Worm (Caenorhabditis elegans) whole organism, L1 larva: Measurements from ENCODE around the gene D1046.4.

ENCODE experiments used
- alr-1 ChIP-seq: fragments of 200-800 bp; sonication (Bioruptor generic); optimal IDR thresholded peaks from 2 replicates; lab custom pipeline; 2018; ENCODE audit warnings: borderline replicate concordance, mild to moderate bottlenecking, missing genetic modification characterization, missing compliant biosample characterization
- aly-2 ChIP-seq: fragments of 150-350 bp; optimal IDR thresholded peaks from 2 replicates; lab custom pipeline; 2014; ENCODE audit warnings: missing biosample characterization, missing genetic modification characterization
- ceh-63 ChIP-seq: fragments of 200-800 bp; sonication (Bioruptor generic); optimal IDR thresholded peaks from 2 replicates; lab custom pipeline; 2018; ENCODE audit warnings: mild to moderate bottlenecking, missing genetic modification characterization, missing compliant biosample characterization
- ceh-88 ChIP-seq: fragments of 200-800 bp; sonication (Bioruptor generic); IDR thresholded peaks from 2 replicates; pipeline ENCODE4 v1.3.6; 2022; ENCODE audit warnings: missing genetic modification characterization, missing compliant biosample characterization
- dpl-1 ChIP-seq, 3 experiments: fragments of 150-350 bp in 2 of 3; sonication (generic microtip) in 1 of 3; optimal IDR thresholded peaks; 2 replicates each; lab custom pipeline; 2014 to 2017; ENCODE audit warnings: missing biosample characterization in 3 of 3, missing genetic modification characterization in 3 of 3, missing genetic modification reagents in 3 of 3
- efl-3 ChIP-seq: fragments of 200-800 bp; sonication (Bioruptor generic); optimal IDR thresholded peaks from 2 replicates; lab custom pipeline; 2018; ENCODE audit warnings: mild to moderate bottlenecking, missing genetic modification characterization, missing compliant biosample characterization
- egl-13 ChIP-seq: sonication (generic microtip); optimal IDR thresholded peaks from 2 replicates; lab custom pipeline; 2016; ENCODE audit warnings: missing genotype, missing genetic modification reagents, missing genetic modification characterization, missing compliant biosample characterization
- egl-27 ChIP-seq, 2 experiments: fragments of 150-350 bp in 1 of 2; sonication (generic microtip); optimal IDR thresholded peaks; 3 replicates each; lab custom pipeline; 2017 to 2018; ENCODE audit warnings: missing biosample characterization in 2 of 2, missing genetic modification characterization in 2 of 2, missing genetic modification reagents in 2 of 2
- elt-2 ChIP-seq: sonication (generic microtip); optimal IDR thresholded peaks from 2 replicates; lab custom pipeline; 2016; ENCODE audit warnings: missing genetic modification characterization, mild to moderate bottlenecking, inconsistent platforms, missing compliant biosample characterization, missing genetic modification reagents
- ets-5 ChIP-seq: fragments of 200-800 bp; sonication (Bioruptor generic); IDR thresholded peaks from 2 replicates; pipeline ENCODE4 v1.3.6; 2022; ENCODE audit warnings: missing genetic modification characterization, missing compliant biosample characterization
- fkh-10 ChIP-seq: sonication (generic microtip); optimal IDR thresholded peaks from 2 replicates; lab custom pipeline; 2017; ENCODE audit warnings: missing biosample characterization, missing genetic modification reagents, missing genetic modification characterization
- fkh-4 ChIP-seq: sonication (generic microtip); optimal IDR thresholded peaks from 2 replicates; lab custom pipeline; 2016; ENCODE audit warnings: missing compliant biosample characterization, missing genetic modification characterization, borderline replicate concordance
- fos-1 ChIP-seq: fragments of 150-350 bp; optimal IDR thresholded peaks from 2 replicates; lab custom pipeline; 2014; ENCODE audit warnings: missing biosample characterization, missing genetic modification characterization
- hlh-4 ChIP-seq: sonication (generic microtip); optimal IDR thresholded peaks from 2 replicates; lab custom pipeline; 2016; ENCODE audit warnings: mild to moderate bottlenecking, missing genetic modification characterization, missing compliant biosample characterization
- hpl-2 ChIP-seq: fragments of 150-350 bp; optimal IDR thresholded peaks from 2 replicates; lab custom pipeline; 2014; ENCODE audit warnings: missing biosample characterization, missing genetic modification reagents, missing genetic modification characterization
- irx-1 ChIP-seq: sonication (generic microtip); optimal IDR thresholded peaks from 2 replicates; lab custom pipeline; 2016; ENCODE audit warnings: missing genetic modification characterization, missing compliant biosample characterization
- lin-14 ChIP-seq: fragments of 200-800 bp; sonication (Bioruptor generic); optimal IDR thresholded peaks from 2 replicates; lab custom pipeline; 2018; ENCODE audit warnings: mild to moderate bottlenecking, missing genetic modification characterization, moderate library complexity, missing compliant biosample characterization
- lin-35 ChIP-seq, 2 experiments: fragments of 150-350 bp; optimal IDR thresholded peaks; 2 replicates each; lab custom pipeline; 2014; ENCODE audit warnings: missing biosample characterization in 2 of 2, missing genetic modification characterization in 2 of 2, missing genetic modification reagents in 2 of 2
- lin-39 ChIP-seq: fragments of 150-350 bp; optimal IDR thresholded peaks from 2 replicates; lab custom pipeline; 2014; ENCODE audit warnings: missing biosample characterization, missing genetic modification reagents, missing genetic modification characterization
- lsy-2 ChIP-seq, 2 experiments: fragments of 150-350 bp; optimal IDR thresholded peaks; 2 replicates each; lab custom pipeline; 2014; ENCODE audit warnings: missing biosample characterization in 2 of 2, missing genetic modification characterization in 2 of 2
- mef-2 ChIP-seq: fragments of 150-350 bp; optimal IDR thresholded peaks from 2 replicates; lab custom pipeline; 2014; ENCODE audit warnings: missing biosample characterization, missing genetic modification characterization
- mep-1 ChIP-seq: fragments of 150-350 bp; optimal IDR thresholded peaks from 2 replicates; lab custom pipeline; 2014; ENCODE audit warnings: missing biosample characterization, missing genetic modification characterization
- nhr-11 ChIP-seq: fragments of 150-350 bp; optimal IDR thresholded peaks from 2 replicates; lab custom pipeline; 2014; ENCODE audit warnings: missing biosample characterization, missing genetic modification characterization
- nhr-28 ChIP-seq: fragments of 150-350 bp; optimal IDR thresholded peaks from 2 replicates; lab custom pipeline; 2014; ENCODE audit warnings: missing biosample characterization, missing genetic modification characterization
- nhr-71 ChIP-seq: sonication (generic microtip); optimal IDR thresholded peaks from 2 replicates; lab custom pipeline; 2016; ENCODE audit warnings: mild to moderate bottlenecking, missing genetic modification characterization, moderate library complexity, missing compliant biosample characterization
- nhr-84 ChIP-seq: sonication (generic microtip); optimal IDR thresholded peaks from 2 replicates; lab custom pipeline; 2017; ENCODE audit warnings: missing biosample characterization, missing genetic modification characterization
- nhr-85 ChIP-seq: sonication (generic microtip); peaks from one replicate; lab custom pipeline; 2016; ENCODE audit warnings: missing genetic modification characterization, inconsistent platforms, missing compliant biosample characterization
- nhr-90 ChIP-seq: sonication (generic microtip); optimal IDR thresholded peaks from 2 replicates; lab custom pipeline; 2016; ENCODE audit warnings: mild to moderate bottlenecking, missing genetic modification characterization, missing compliant biosample characterization; ENCODE audit not compliant: poor library complexity
- pax-3 ChIP-seq: fragments of 200-800 bp; sonication (Bioruptor generic); optimal IDR thresholded peaks from 2 replicates; lab custom pipeline; 2018; ENCODE audit warnings: mild to moderate bottlenecking, missing genetic modification characterization, moderate library complexity, missing compliant biosample characterization
- rnt-1 ChIP-seq: sonication (generic microtip); optimal IDR thresholded peaks from 2 replicates; lab custom pipeline; 2016; ENCODE audit warnings: mild to moderate bottlenecking, missing genetic modification characterization, moderate library complexity, missing compliant biosample characterization
- skn-1 ChIP-seq: fragments of 150-350 bp; optimal IDR thresholded peaks from 2 replicates; lab custom pipeline; 2014; ENCODE audit warnings: missing biosample characterization, missing genetic modification characterization
- snu-23 ChIP-seq: sonication (generic microtip); optimal IDR thresholded peaks from 2 replicates; lab custom pipeline; 2016; ENCODE audit warnings: missing genetic modification characterization, missing compliant biosample characterization
- swsn-7 ChIP-seq: sonication (generic microtip); optimal IDR thresholded peaks from 2 replicates; lab custom pipeline; 2016; ENCODE audit warnings: missing genetic modification characterization, missing compliant biosample characterization
- tbx-2 ChIP-seq: sonication (generic microtip); optimal IDR thresholded peaks from 2 replicates; lab custom pipeline; 2016; ENCODE audit warnings: missing genetic modification characterization, missing compliant biosample characterization
- unc-130 ChIP-seq: fragments of 150-350 bp; optimal IDR thresholded peaks from 2 replicates; lab custom pipeline; 2017; ENCODE audit warnings: missing biosample characterization, missing genetic modification characterization, inconsistent platforms
- unc-86 ChIP-seq: sonication (generic microtip); optimal IDR thresholded peaks from 2 replicates; lab custom pipeline; 2016; ENCODE audit warnings: missing genetic modification characterization, missing compliant biosample characterization
- ztf-11 ChIP-seq, 2 experiments: sonication (generic microtip); optimal IDR thresholded peaks; 2 replicates each; lab custom pipeline; 2016 to 2017; ENCODE audit warnings: missing genetic modification characterization in 2 of 2, missing biosample characterization in 1 of 2, missing compliant biosample characterization in 1 of 2
- ztf-4 ChIP-seq: fragments of 150-350 bp; optimal IDR thresholded peaks from 2 replicates; lab custom pipeline; 2014; ENCODE audit warnings: missing biosample characterization, missing genetic modification characterization

The D1046.4 gene

DNA sequence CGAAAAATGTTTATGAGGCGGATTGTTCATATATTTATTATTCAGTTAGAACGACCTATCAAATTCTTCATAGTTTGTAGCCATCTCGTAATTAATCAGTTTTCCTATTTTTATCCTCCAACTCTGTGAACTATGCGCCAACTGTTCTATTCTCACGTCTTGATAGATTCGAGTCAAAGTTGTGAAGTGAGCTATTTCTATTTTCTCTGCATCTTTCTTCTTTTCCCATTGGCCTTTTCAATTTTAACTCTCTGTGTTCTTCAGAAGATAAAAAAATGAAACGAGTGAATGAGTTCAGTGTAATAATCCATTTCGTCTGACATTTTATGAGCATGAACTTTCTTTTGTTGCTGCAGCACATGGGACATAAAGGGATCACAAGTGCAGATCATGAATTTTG lies 44.4 kb downstream of the D1046.4 start (continued):
- TF ChIP-seq egl-13 (tag; lab: Kevin White, UChicago) (no peak), snu-23 (peak; percentile 16), nhr-71 (tag; lab: Kevin White, UChicago) (peak; percentile 73), skn-1 (tag; lab: Kevin White, UChicago) (no peak), rnt-1 (tag; lab: Kevin White, UChicago) (peak; percentile 60), swsn-7 (tag; lab: Kevin White, UChicago) (no peak), dpl-1 (GFP tag; optimal IDR thresholded peaks at IDR 0.05; lab: Kevin White, UChicago) (no peak), lsy-2 (tag; optimal IDR thresholded peaks at IDR 0.05; lab: Kevin White, UChicago) (peak in 1 of 2 experiments; percentile 43), ztf-11 (tag; optimal IDR thresholded peaks at IDR 0.05; lab: Kevin White, UChicago) (no peak), aly-2 (tag; lab: Kevin White, UChicago) (no peak), unc-130 (tag; lab: Kevin White, UChicago) (no peak), efl-3 (GFP tag; lab: Kevin White, UChicago) (no peak), alr-1 (tag; lab: Kevin White, UChicago) (no peak), nhr-28 (tag; lab: Kevin White, UChicago) (no peak), hpl-2 (GFP tag; lab: Kevin White, UChicago) (no peak), elt-2 (tag; lab: Kevin White, UChicago) (no peak), nhr-84 (tag; lab: Kevin White, UChicago) (no peak), ceh-88 (GFP tag; lab: Robert Waterston, UW) (no peak), unc-86 (tag; lab: Kevin White, UChicago) (no peak), ceh-63 (no peak), mep-1 (tag; lab: Kevin White, UChicago) (no peak), nhr-85 (no peak), fos-1 (tag; lab: Kevin White, UChicago) (no peak), pax-3 (no peak), mef-2 (tag; lab: Kevin White, UChicago) (peak; percentile 36), ets-5 (GFP tag; lab: Robert Waterston, UW) (no peak), lin-39 (tag; lab: Kevin White, UChicago) (peak; percentile 5), nhr-90 (tag; lab: Kevin White, UChicago) (no peak), hlh-4 (tag; lab: Kevin White, UChicago) (no peak), lin-35 (GFP tag; optimal IDR thresholded peaks at IDR 0.05; lab: Kevin White, UChicago) (no peak)

ce11 chrIV:8979062-8979612 lies 45.5 kb downstream of the D1046.4 start:
- no peak for TF ChIP-seq irx-1 (tag; lab: Kevin White, UChicago)
- TF ChIP-seq nhr-11 (tag; lab: Kevin White, UChicago), result no peak
- TF ChIP-seq fkh-10 (GFP tag; lab: Kevin White, UChicago), result no peak
- TF ChIP-seq tbx-2 (tag; lab: Kevin White, UChicago), result no peak
- no peak for TF ChIP-seq egl-13 (tag; lab: Kevin White, UChicago)
- TF ChIP-seq egl-27 (tag; optimal IDR thresholded peaks at IDR 0.05; lab: Kevin White, UChicago), result no peak
- no peak for TF ChIP-seq fkh-4
- no peak for TF ChIP-seq unc-86 (tag; lab: Kevin White, UChicago)
- no peak for TF ChIP-seq ztf-4 (tag; lab: Kevin White, UChicago)

DNA sequence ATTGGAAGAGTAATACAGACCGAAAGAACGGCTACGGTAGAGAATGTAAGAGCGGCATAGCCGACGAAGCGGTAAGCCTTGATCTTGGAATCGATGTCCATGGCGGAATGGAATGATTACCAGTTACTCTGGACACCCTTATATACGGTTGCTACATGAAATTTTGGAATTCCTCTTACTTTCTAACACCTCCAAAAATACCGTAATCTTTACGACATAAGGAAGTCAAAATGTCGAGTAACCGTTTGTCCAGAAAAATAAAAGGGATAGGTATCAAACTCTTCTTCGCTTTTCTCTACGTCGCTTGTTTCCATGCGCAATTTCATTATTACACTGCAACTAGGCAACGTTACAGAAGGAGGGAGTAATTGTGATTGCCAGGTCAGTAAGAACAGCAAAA lies 46.0 kb downstream of the D1046.4 start, which contains the start of gene col-119:
TSS of gene col-119 (minus strand) at position 101 of the 400 bp plus-strand sequence.
- TF ChIP-seq lin-14 (GFP tag; lab: Kevin White, UChicago), result no peak
- TF ChIP-seq ztf-4 (tag; lab: Kevin White, UChicago), result no peak
- no peak for TF ChIP-seq efl-3 (GFP tag; lab: Kevin White, UChicago)
